Worm (Caenorhabditis elegans): ENCODE results near the gene T10B5.4.

DNA sequence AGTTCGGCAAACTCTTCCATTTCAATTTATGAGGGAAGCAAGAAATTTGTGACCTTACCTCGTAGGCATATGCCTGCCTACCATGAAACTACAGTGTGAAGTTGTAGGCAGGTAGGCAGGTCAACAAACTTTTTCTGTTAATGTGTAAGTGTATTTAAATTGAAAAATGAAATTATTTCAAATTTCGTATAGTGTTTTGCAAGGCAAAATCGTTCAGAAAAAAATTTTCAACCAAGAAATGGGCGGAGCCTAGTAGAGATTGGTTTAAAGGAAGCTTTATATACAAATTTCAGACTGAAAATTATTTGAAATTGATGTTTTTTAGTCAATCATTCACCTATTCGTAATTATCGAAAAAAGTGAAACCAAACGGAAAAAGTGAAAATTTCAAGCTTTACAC lies 13.8 kb downstream of the T10B5.4 start:
- TF ChIP-seq hlh-13 (GFP tag; optimal IDR thresholded peaks at IDR 0.05) = no peak
- no peak for TF ChIP-seq tbx-2 (tag; optimal IDR thresholded peaks at IDR 0.05)
- no peak for TF ChIP-seq sdc-2 (tag; optimal IDR thresholded peaks at IDR 0.05)
- no peak for TF ChIP-seq ceh-30 (tag; optimal IDR thresholded peaks at IDR 0.05)
- TF ChIP-seq unc-3 (GFP tag; conservative IDR thresholded peaks at IDR 0.05) = no peak
- no peak for TF ChIP-seq unc-3 (tag; optimal IDR thresholded peaks at IDR 0.05)
- no peak for TF ChIP-seq ama-1 (optimal IDR thresholded peaks at IDR 0.05)
- no peak for TF ChIP-seq ceh-6 (GFP tag; optimal IDR thresholded peaks at IDR 0.05)
- no peak for TF ChIP-seq nhr-232 (tag; optimal IDR thresholded peaks at IDR 0.05)

Data from whole organism, late embryonic.